Fruit fly (Drosophila melanogaster): ENCODE data around the gene Pect.

Gene Pect

dm6 chr2L:13222225-13222648 is 18.7 kb downstream of the Pect start, which contains the start of the genes Ski6 and CG16812 (continued):
- no peak for TF ChIP-seq unpg (GFP tag; optimal IDR thresholded peaks at IDR 0.05)
- peak; percentile 66 for TF ChIP-seq Fer2 (tag; optimal IDR thresholded peaks at IDR 0.05)
- TF ChIP-seq nerfin-1 (tag; optimal IDR thresholded peaks at IDR 0.05) = peak; percentile 82
- peak; percentile 65 for TF ChIP-seq CG4617 (GFP tag; optimal IDR thresholded peaks at IDR 0.05; ENCODE audit: borderline replicate concordance)
- peak; percentile 43 for TF ChIP-seq CG2202 (tag; optimal IDR thresholded peaks at IDR 0.05)
- peak; percentile 41 for TF ChIP-seq CG33557 (GFP tag; optimal IDR thresholded peaks at IDR 0.05)
- no peak for TF ChIP-seq pb (GFP tag; optimal IDR thresholded peaks at IDR 0.05)
- peak; percentile 60 for TF ChIP-seq CG1602 (GFP tag; optimal IDR thresholded peaks at IDR 0.05)
- TF ChIP-seq Dfd (GFP tag; optimal IDR thresholded peaks at IDR 0.05) = no peak
- 0 out of 2 replicates have a peak, but pooled peaks have one; percentile 12 for TF ChIP-seq peb (GFP tag; IDR thresholded peaks at IDR 0.05)
- no peak for TF ChIP-seq lbe (GFP tag; optimal IDR thresholded peaks at IDR 0.05)
- no peak for TF ChIP-seq D (optimal IDR thresholded peaks at IDR 0.05)
- TF ChIP-seq D (GFP tag; optimal IDR thresholded peaks at IDR 0.05) = no peak
- peak; percentile 45 for TF ChIP-seq Ets97D (GFP tag; optimal IDR thresholded peaks at IDR 0.05)
- no peak for TF ChIP-seq CG8359 (GFP tag; optimal IDR thresholded peaks at IDR 0.05; ENCODE audit: borderline replicate concordance)
- peak; percentile 78 for TF ChIP-seq grau (tag; optimal IDR thresholded peaks at IDR 0.05)
- no peak for TF ChIP-seq Vsx1 (GFP tag; optimal IDR thresholded peaks at IDR 0.05)
- no peak for TF ChIP-seq CG1529 (GFP tag; optimal IDR thresholded peaks at IDR 0.05)
- peak; percentile 12 for TF ChIP-seq CG7786 (GFP tag; optimal IDR thresholded peaks at IDR 0.05)
- peak; percentile 76 for TF ChIP-seq Dref (GFP tag; IDR thresholded peaks at IDR 0.05)
- TF ChIP-seq Oaz (GFP tag; IDR thresholded peaks at IDR 0.05) = no peak
- peak; percentile 43 for TF ChIP-seq esg (GFP tag; conservative IDR thresholded peaks at IDR 0.05)
- no peak for TF ChIP-seq bbx (GFP tag; IDR thresholded peaks at IDR 0.05; ENCODE audit: partially characterized antibody)
- no peak for TF ChIP-seq org-1 (GFP tag; optimal IDR thresholded peaks at IDR 0.05)
- TF ChIP-seq CG32532 (GFP tag; IDR thresholded peaks at IDR 0.05) = peak; percentile 83
- peak; percentile 61 for TF ChIP-seq unc-4 (GFP tag; IDR thresholded peaks at IDR 0.05; ENCODE audit: partially characterized antibody)
- no peak; the same call in 1 of the 2 replicates for TF ChIP-seq ttk (GFP tag; IDR thresholded peaks at IDR 0.05)
- TF ChIP-seq CoRest (tag; optimal IDR thresholded peaks at IDR 0.05) = peak; percentile 81
- no peak; the same call in 1 of the 2 replicates for TF ChIP-seq CG14667 (GFP tag; IDR thresholded peaks at IDR 0.05)
- TF ChIP-seq fd64A (GFP tag; optimal IDR thresholded peaks at IDR 0.05) = no peak
- TF ChIP-seq cg (GFP tag; optimal IDR thresholded peaks at IDR 0.05) = no peak
- TF ChIP-seq CG34422 (GFP tag; IDR thresholded peaks at IDR 0.05) = no peak
- peak; percentile 50 for TF ChIP-seq Abd-B (GFP tag; optimal IDR thresholded peaks at IDR 0.05)
- no peak for TF ChIP-seq CG8944 (GFP tag; optimal IDR thresholded peaks at IDR 0.05)
- TF ChIP-seq gem (tag; optimal IDR thresholded peaks at IDR 0.05) = peak; percentile 89
- no peak for TF ChIP-seq CG11398 (GFP tag; optimal IDR thresholded peaks at IDR 0.05)
- TF ChIP-seq CG11085 (GFP tag; IDR thresholded peaks at IDR 0.05) = 0 out of 2 replicates have a peak, but pooled peaks have one; percentile 26
- TF ChIP-seq CG6689 (GFP tag; IDR thresholded peaks at IDR 0.05) = peak; percentile 68
- TF ChIP-seq Usf (GFP tag; optimal IDR thresholded peaks at IDR 0.05) = no peak
- TF ChIP-seq Jarid2 (GFP tag; optimal IDR thresholded peaks at IDR 0.05) = no peak
- TF ChIP-seq MESR4 (GFP tag; optimal IDR thresholded peaks at IDR 0.05) = peak; percentile 41
- no peak for TF ChIP-seq CG17912 (GFP tag; optimal IDR thresholded peaks at IDR 0.05)
- no peak for TF ChIP-seq shn (GFP tag; optimal IDR thresholded peaks at IDR 0.05)
- TF ChIP-seq Atf3 (GFP tag; optimal IDR thresholded peaks at IDR 0.05) = no peak
- no peak for TF ChIP-seq disco-r (GFP tag; optimal IDR thresholded peaks at IDR 0.05)
- peak in 1 of 3 experiments; percentile 71 for TF ChIP-seq lola (GFP tag; optimal IDR thresholded peaks at IDR 0.05)
- TF ChIP-seq CG31441 (GFP tag; IDR thresholded peaks at IDR 0.05) = peak; percentile 83
- TF ChIP-seq dati (GFP tag; IDR thresholded peaks at IDR 0.05) = no peak
- no peak for TF ChIP-seq CG2678 (tag; optimal IDR thresholded peaks at IDR 0.05)
- peak; percentile 87 for TF ChIP-seq CG2712 (tag; optimal IDR thresholded peaks at IDR 0.05)
- TF ChIP-seq CG3065 (GFP tag; optimal IDR thresholded peaks at IDR 0.05) = peak; percentile 10

Data from whole organism, embryonic.